Fruit fly (Drosophila melanogaster): Measurements from ENCODE around the gene CG16713.

CG16713 gene

dm6 chr2L:3740443-3740842 is 45.2 kb upstream of the CG16713 start (continued):
- TF ChIP-seq CoRest (tag; optimal IDR thresholded peaks at IDR 0.05) (peak; percentile 12), Dbx (GFP tag; IDR thresholded peaks at IDR 0.05) (no peak), insv (GFP tag; optimal IDR thresholded peaks at IDR 0.05) (no peak), fd3F (GFP tag; optimal IDR thresholded peaks at IDR 0.05) (no peak), CG7987 (GFP tag; optimal IDR thresholded peaks at IDR 0.05) (no peak), da (GFP tag; optimal IDR thresholded peaks at IDR 0.05) (no peak), H15 (GFP tag; IDR thresholded peaks at IDR 0.05) (no peak), CG3995 (GFP tag; optimal IDR thresholded peaks at IDR 0.05) (no peak), CG13894 (tag; optimal IDR thresholded peaks at IDR 0.05) (no peak), CG3847 (GFP tag; IDR thresholded peaks at IDR 0.05) (no peak), Opbp (GFP tag; IDR thresholded peaks at IDR 0.05; ENCODE audit: partially characterized antibody) (no peak), crp (GFP tag; optimal IDR thresholded peaks at IDR 0.05) (no peak), Sry-δ (GFP tag; optimal IDR thresholded peaks at IDR 0.05) (no peak), HmgD (GFP tag; optimal IDR thresholded peaks at IDR 0.05) (no peak), CG13287 (GFP tag; IDR thresholded peaks at IDR 0.05; ENCODE audit: partially characterized antibody) (no peak), ase (GFP tag; IDR thresholded peaks at IDR 0.05) (no peak), h (optimal IDR thresholded peaks at IDR 0.05) (no peak), CG5953 (GFP tag; IDR thresholded peaks at IDR 0.05) (no peak), abd-A (tag; optimal IDR thresholded peaks at IDR 0.05) (peak; percentile 25), peb (GFP tag; IDR thresholded peaks at IDR 0.05) (no peak), CG10267 (tag; optimal IDR thresholded peaks at IDR 0.05) (no peak), bowl (GFP tag; IDR thresholded peaks at IDR 0.05) (no peak), CG9817 (tag; optimal IDR thresholded peaks at IDR 0.05) (no peak), bcd (GFP tag; optimal IDR thresholded peaks at IDR 0.05) (no peak), CG14441 (GFP tag; IDR thresholded peaks at IDR 0.05) (no peak), eyg (GFP tag; optimal IDR thresholded peaks at IDR 0.05) (no peak), CG10565 (GFP tag; optimal IDR thresholded peaks at IDR 0.05) (no peak), pita (GFP tag; optimal IDR thresholded peaks at IDR 0.05) (no peak), Scr (GFP tag; IDR thresholded peaks at IDR 0.05; ENCODE audit: partially characterized antibody) (no peak), slbo (GFP tag; IDR thresholded peaks at IDR 0.05) (no peak; the same call in 1 of the 2 replicates), CG10431 (GFP tag; optimal IDR thresholded peaks at IDR 0.05) (no peak), CG13296 (GFP tag; optimal IDR thresholded peaks at IDR 0.05) (peak; percentile 3), Hsf (GFP tag; optimal IDR thresholded peaks at IDR 0.05) (no peak), CG43689 (GFP tag; IDR thresholded peaks at IDR 0.05) (no peak), jigr1 (GFP tag; IDR thresholded peaks at IDR 0.05) (no peak), sim (GFP tag; IDR thresholded peaks at IDR 0.05) (no peak), CG11456 (GFP tag; IDR thresholded peaks at IDR 0.05) (no peak), p53 (GFP tag; optimal IDR thresholded peaks at IDR 0.05) (no peak), Meics (GFP tag; optimal IDR thresholded peaks at IDR 0.05) (peak; percentile 37), CG12071 (GFP tag; optimal IDR thresholded peaks at IDR 0.05) (no peak), CG10462 (GFP tag; optimal IDR thresholded peaks at IDR 0.05) (no peak), CG6175 (GFP tag; IDR thresholded peaks at IDR 0.05) (no peak), CG4328 (GFP tag; optimal IDR thresholded peaks at IDR 0.05) (no peak), PHDP (tag; optimal IDR thresholded peaks at IDR 0.05) (peak; percentile 23), NK7.1 (GFP tag; optimal IDR thresholded peaks at IDR 0.05) (no peak), Ssrp (tag; optimal IDR thresholded peaks at IDR 0.05) (no peak), crol (GFP tag; IDR thresholded peaks at IDR 0.05) (no peak), CG7357 (GFP tag; IDR thresholded peaks at IDR 0.05) (no peak), Adf1 (GFP tag; IDR thresholded peaks at IDR 0.05) (no peak), pb (GFP tag; optimal IDR thresholded peaks at IDR 0.05) (no peak), Dp (GFP tag; optimal IDR thresholded peaks at IDR 0.05) (no peak), HLH54F (GFP tag; optimal IDR thresholded peaks at IDR 0.05) (no peak), Hr39 (optimal IDR thresholded peaks at IDR 0.05) (no peak)
